Worm (Caenorhabditis elegans) whole organism, young adult: ENCODE results near the gene C28H8.7.

Experiments used
- B0261.1 ChIP-seq: sonication (generic microtip); optimal IDR thresholded peaks from 2 replicates; lab custom pipeline; 2016; ENCODE audit warnings: mild to moderate bottlenecking, missing genetic modification characterization, moderate library complexity, missing compliant biosample characterization
- F10E7.11 ChIP-seq: sonication (generic microtip); optimal IDR thresholded peaks from 2 replicates; lab custom pipeline; 2017; ENCODE audit warnings: mild to moderate bottlenecking, missing genetic modification characterization, moderate library complexity, missing compliant biosample characterization
- F22D6.2 ChIP-seq: sonication (generic microtip); optimal IDR thresholded peaks from 2 replicates; lab custom pipeline; 2016; ENCODE audit warnings: mild to moderate bottlenecking, missing genetic modification characterization, missing compliant biosample characterization
- F23B12.7 ChIP-seq: sonication (generic microtip); optimal IDR thresholded peaks from 2 replicates; lab custom pipeline; 2017; ENCODE audit warnings: missing genetic modification characterization, mild to moderate bottlenecking, missing compliant biosample characterization, antibody characterized with exemption, moderate library complexity; ENCODE audit not compliant: insufficient read depth
- F49E8.2 ChIP-seq: sonication (generic microtip); optimal IDR thresholded peaks from 3 replicates; lab custom pipeline; 2017; ENCODE audit warnings: missing genetic modification characterization, mild to moderate bottlenecking, missing compliant biosample characterization, antibody characterized with exemption, moderate library complexity; ENCODE audit not compliant: insufficient read depth
- F52B5.7 ChIP-seq: sonication (generic microtip); optimal IDR thresholded peaks from 2 replicates; lab custom pipeline; 2016; ENCODE audit warnings: mild to moderate bottlenecking, missing genetic modification characterization, missing compliant biosample characterization
- F55B11.4 ChIP-seq: sonication (generic microtip); optimal IDR thresholded peaks from 2 replicates; lab custom pipeline; 2016; ENCODE audit warnings: missing compliant biosample characterization, missing genetic modification characterization, borderline replicate concordance; ENCODE audit not compliant: insufficient read depth
- F57A8.1 ChIP-seq: fragments of 200-800 bp; sonication (Bioruptor generic); optimal IDR thresholded peaks from 2 replicates; lab custom pipeline; 2018; ENCODE audit warnings: mild to moderate bottlenecking, missing genetic modification characterization, moderate library complexity, missing compliant biosample characterization
- F57C9.4 ChIP-seq: sonication (generic microtip); optimal IDR thresholded peaks from 2 replicates; lab custom pipeline; 2017; ENCODE audit warnings: mild to moderate bottlenecking, missing genetic modification characterization, missing compliant biosample characterization
- akir-1 ChIP-seq: fragments of 200-800 bp; sonication (Bioruptor generic); optimal IDR thresholded peaks from 2 replicates; lab custom pipeline; 2018; ENCODE audit warnings: mild to moderate bottlenecking, missing genetic modification characterization, moderate library complexity, missing compliant biosample characterization
- ama-1 ChIP-seq, 3 experiments: fragments of 150-350 bp in 1 of 3; sonication (generic microtip) in 2 of 3; optimal IDR thresholded peaks; 2 replicates each; lab custom pipeline; 2014 to 2018; ENCODE audit warnings: missing biosample characterization in 2 of 3, missing genetic modification characterization in 2 of 3, missing genetic modification reagents in 2 of 3
- aptf-3 ChIP-seq: fragments of 200-800 bp; sonication (Bioruptor generic); IDR thresholded peaks from 2 replicates; pipeline ENCODE4 v1.3.6; 2022; ENCODE audit warnings: missing genetic modification characterization, missing compliant biosample characterization
- atf-7 ChIP-seq: sonication (generic microtip); optimal IDR thresholded peaks from 2 replicates; lab custom pipeline; 2017; ENCODE audit warnings: mild to moderate bottlenecking, missing genetic modification characterization, missing compliant biosample characterization
- athp-1 ChIP-seq: sonication (generic microtip); optimal IDR thresholded peaks from 2 replicates; lab custom pipeline; 2017; ENCODE audit warnings: mild to moderate bottlenecking, missing genetic modification characterization, missing compliant biosample characterization
- attf-5 ChIP-seq: fragments of 200-800 bp; sonication (Bioruptor generic); optimal IDR thresholded peaks from 2 replicates; lab custom pipeline; 2018; ENCODE audit warnings: mild to moderate bottlenecking, missing genetic modification characterization, missing compliant biosample characterization
- ceh-100 ChIP-seq: fragments of 200-800 bp; sonication (Bioruptor generic); IDR thresholded peaks from 2 replicates; pipeline ENCODE4 v1.3.6; 2022; ENCODE audit warnings: missing genetic modification reagents, missing genetic modification characterization, missing compliant biosample characterization
- ceh-79 ChIP-seq: sonication (generic microtip); optimal IDR thresholded peaks from 2 replicates; lab custom pipeline; 2017; ENCODE audit warnings: mild to moderate bottlenecking, missing genetic modification characterization, missing compliant biosample characterization
- die-1 ChIP-seq: sonication (generic microtip); optimal IDR thresholded peaks from 2 replicates; lab custom pipeline; 2016; ENCODE audit warnings: missing genotype, mild to moderate bottlenecking, missing genetic modification characterization, missing compliant biosample characterization
- dpff-1 ChIP-seq: sonication (generic microtip); optimal IDR thresholded peaks from 2 replicates; lab custom pipeline; 2017; ENCODE audit warnings: mild to moderate bottlenecking, missing genetic modification characterization, missing compliant biosample characterization
- dpl-1 ChIP-seq: fragments of 150-350 bp; optimal IDR thresholded peaks from 2 replicates; lab custom pipeline; 2014; ENCODE audit warnings: missing biosample characterization, missing genetic modification reagents, missing genetic modification characterization
- efl-1 ChIP-seq: fragments of 150-350 bp; optimal IDR thresholded peaks from 2 replicates; lab custom pipeline; 2014; ENCODE audit warnings: missing biosample characterization, missing genetic modification reagents, missing genetic modification characterization
- egrh-3 ChIP-seq: fragments of 200-800 bp; sonication (Bioruptor generic); IDR thresholded peaks from 2 replicates; pipeline ENCODE4 v1.3.6; 2022; ENCODE audit warnings: missing genetic modification reagents, missing genetic modification characterization, missing compliant biosample characterization
- ets-4 ChIP-seq: fragments of 200-800 bp; sonication (Bioruptor generic); optimal IDR thresholded peaks from 2 replicates; lab custom pipeline; 2018; ENCODE audit warnings: mild to moderate bottlenecking, missing genetic modification characterization, missing compliant biosample characterization
- hmg-20 ChIP-seq: fragments of 200-800 bp; sonication (Bioruptor generic); IDR thresholded peaks from 2 replicates; pipeline ENCODE4 v1.3.6; 2022; ENCODE audit warnings: missing genetic modification reagents, missing genetic modification characterization, missing compliant biosample characterization
- hrde-1 ChIP-seq: sonication (generic microtip); optimal IDR thresholded peaks from 2 replicates; lab custom pipeline; 2016; ENCODE audit warnings: missing genetic modification characterization, mild to moderate bottlenecking, missing compliant biosample characterization, moderate library complexity, missing genotype, missing genetic modification reagents, borderline replicate concordance
- lag-1 ChIP-seq: fragments of 200-800 bp; sonication (Bioruptor generic); IDR thresholded peaks from 2 replicates; pipeline ENCODE4 v1.3.6; 2022; ENCODE audit warnings: missing genetic modification reagents, missing genetic modification characterization, missing compliant biosample characterization
- madf-10 ChIP-seq: sonication (generic microtip); optimal IDR thresholded peaks from 2 replicates; lab custom pipeline; 2016; ENCODE audit warnings: mild to moderate bottlenecking, missing genetic modification characterization, missing compliant biosample characterization
- madf-3 ChIP-seq: fragments of 200-800 bp; sonication (Bioruptor generic); IDR thresholded peaks from 2 replicates; pipeline ENCODE4 v1.3.6; 2022; ENCODE audit warnings: missing genetic modification reagents, missing genetic modification characterization, missing compliant biosample characterization
- mcd-1 ChIP-seq: fragments of 200-800 bp; sonication (Bioruptor generic); IDR thresholded peaks from 2 replicates; pipeline ENCODE4 v1.3.6; 2022; ENCODE audit warnings: missing genetic modification reagents, missing genetic modification characterization, missing compliant biosample characterization
- mes-4 ChIP-seq: sonication (generic microtip); optimal IDR thresholded peaks from 2 replicates; lab custom pipeline; 2016; ENCODE audit warnings: missing genotype, missing genetic modification characterization, missing compliant biosample characterization
- nfya-1 ChIP-seq: sonication (generic microtip); optimal IDR thresholded peaks from 2 replicates; lab custom pipeline; 2017; ENCODE audit warnings: antibody characterized with exemption, missing compliant biosample characterization, missing genetic modification characterization, borderline replicate concordance; ENCODE audit not compliant: insufficient read depth
- nhr-179 ChIP-seq: sonication (generic microtip); optimal IDR thresholded peaks from 2 replicates; lab custom pipeline; 2016; ENCODE audit warnings: mild to moderate bottlenecking, missing genetic modification characterization, missing compliant biosample characterization
- nhr-80 ChIP-seq: sonication (generic microtip); optimal IDR thresholded peaks from 2 replicates; lab custom pipeline; 2016; ENCODE audit warnings: missing genetic modification characterization, missing compliant biosample characterization
- rpc-1 ChIP-seq, 2 experiments: fragments of 150-350 bp in 1 of 2; sonication (generic microtip) in 1 of 2; optimal IDR thresholded peaks; 2 replicates each; lab custom pipeline; 2014 to 2018; ENCODE audit warnings: missing biosample characterization in 1 of 2, missing genetic modification characterization in 1 of 2, missing genetic modification reagents in 1 of 2, missing genotype in 1 of 2
- snpc-1.3 ChIP-seq: sonication (generic microtip); optimal IDR thresholded peaks from 2 replicates; lab custom pipeline; 2017; ENCODE audit warnings: missing genetic modification characterization, mild to moderate bottlenecking, missing compliant biosample characterization, antibody characterized with exemption, moderate library complexity, missing genotype, missing genetic modification reagents; ENCODE audit not compliant: insufficient read depth
- sptf-2 ChIP-seq: fragments of 200-800 bp; sonication (Bioruptor generic); optimal IDR thresholded peaks from 2 replicates; lab custom pipeline; 2018; ENCODE audit warnings: mild to moderate bottlenecking, missing genetic modification characterization, missing compliant biosample characterization
- tlf-1 ChIP-seq: fragments of 200-800 bp; sonication (Bioruptor generic); optimal IDR thresholded peaks from 2 replicates; lab custom pipeline; 2018; ENCODE audit warnings: mild to moderate bottlenecking, missing genetic modification characterization, missing compliant biosample characterization
- zfh-2 ChIP-seq: fragments of 200-800 bp; sonication (Bioruptor generic); conservative IDR thresholded peaks from 2 replicates; pipeline ENCODE4 v1.3.6; 2022; ENCODE audit warnings: missing genetic modification reagents, missing genetic modification characterization, missing compliant biosample characterization
- ztf-22 ChIP-seq: fragments of 200-800 bp; sonication (Bioruptor generic); optimal IDR thresholded peaks from 2 replicates; lab custom pipeline; 2018; ENCODE audit warnings: mild to moderate bottlenecking, missing genetic modification characterization, moderate library complexity, missing compliant biosample characterization
- ztf-25 ChIP-seq: fragments of 200-800 bp; sonication (Bioruptor generic); IDR thresholded peaks from 2 replicates; pipeline ENCODE4 v1.3.6; 2022; ENCODE audit warnings: missing genetic modification reagents, missing genetic modification characterization, missing compliant biosample characterization
- ztf-3 ChIP-seq: fragments of 200-800 bp; sonication (Bioruptor generic); optimal IDR thresholded peaks from 2 replicates; lab custom pipeline; 2018; ENCODE audit warnings: mild to moderate bottlenecking, missing genetic modification characterization, missing compliant biosample characterization
- ztf-6 ChIP-seq: fragments of 200-800 bp; sonication (Bioruptor generic); IDR thresholded peaks from 2 replicates; pipeline ENCODE4 v1.3.6; 2022; ENCODE audit warnings: missing genetic modification reagents, missing genetic modification characterization, missing compliant biosample characterization

C28H8.7 gene

ce11 chrIII:5871760-5872159, 15.0 kb downstream of the C28H8.7 start, which contains the start of the genes F01F1.11 and F01F1.3 (continued):
- TF ChIP-seq ztf-22 (GFP tag; lab: Kevin White, UChicago) (no peak), rpc-1 (optimal IDR thresholded peaks at IDR 0.05; lab: Kevin White, UChicago) (no peak), rpc-1 (tag; optimal IDR thresholded peaks at IDR 0.05; lab: Kevin White, UChicago) (no peak), dpff-1 (tag; lab: Kevin White, UChicago) (no peak), F52B5.7 (tag; lab: Kevin White, UChicago) (no peak), F55B11.4 (tag; lab: Kevin White, UChicago) (no peak), ama-1 (optimal IDR thresholded peaks at IDR 0.05; lab: Kevin White, UChicago) (no peak), ama-1 (GFP tag; optimal IDR thresholded peaks at IDR 0.05; lab: Kevin White, UChicago) (no peak), ztf-6 (GFP tag; lab: Robert Waterston, UW) (no peak), F57C9.4 (no peak), zfh-2 (no peak), B0261.1 (no peak), F22D6.2 (tag; lab: Kevin White, UChicago) (peak; percentile 39), ztf-25 (GFP tag; lab: Robert Waterston, UW) (no peak), athp-1 (tag; lab: Kevin White, UChicago) (peak; percentile 6), ztf-3 (GFP tag; lab: Kevin White, UChicago) (no peak), sptf-2 (GFP tag; lab: Kevin White, UChicago) (no peak), madf-3 (GFP tag; lab: Robert Waterston, UW) (no peak), die-1 (tag; lab: Kevin White, UChicago) (no peak), F49E8.2 (tag; lab: Kevin White, UChicago) (peak; percentile 42), nfya-1 (tag; lab: Kevin White, UChicago) (no peak), nhr-179 (no peak), ets-4 (GFP tag; lab: Kevin White, UChicago) (no peak), snpc-1.3 (tag; lab: Kevin White, UChicago) (peak; percentile 28), dpl-1 (GFP tag; lab: Kevin White, UChicago) (peak; percentile 81), attf-5 (GFP tag; lab: Kevin White, UChicago) (peak; percentile 5), hmg-20 (no peak), atf-7 (tag; lab: Kevin White, UChicago) (no peak), nhr-80 (tag; lab: Kevin White, UChicago) (no peak), egrh-3 (GFP tag; lab: Robert Waterston, UW) (no peak), ceh-79 (no peak), hrde-1 (tag; lab: Kevin White, UChicago) (no peak)

ce11 chrIII:5869429-5869828, 17.4 kb downstream of the C28H8.7 start, which contains the start of gene F01F1.15:
F01F1.15 (minus strand) TSS chrIII:5869529.
- TF ChIP-seq mes-4 (tag; lab: Kevin White, UChicago) = no peak
- TF ChIP-seq efl-1 (GFP tag; lab: Kevin White, UChicago) = no peak
- TF ChIP-seq madf-10 (tag; lab: Kevin White, UChicago) = no peak
- no peak for TF ChIP-seq mcd-1 (GFP tag; lab: Robert Waterston, UW)
- no peak for TF ChIP-seq ceh-100 (GFP tag; lab: Robert Waterston, UW)
- TF ChIP-seq F10E7.11 = no peak
- TF ChIP-seq athp-1 (tag; lab: Kevin White, UChicago) = no peak
- no peak for TF ChIP-seq F57A8.1
- no peak for TF ChIP-seq tlf-1 (GFP tag; lab: Kevin White, UChicago)
- no peak for TF ChIP-seq nfya-1 (tag; lab: Kevin White, UChicago)
- TF ChIP-seq F23B12.7 (tag; lab: Kevin White, UChicago) = no peak
- no peak for TF ChIP-seq aptf-3 (GFP tag; lab: Robert Waterston, UW)
- TF ChIP-seq lag-1 (GFP tag; lab: Robert Waterston, UW) = no peak
- no peak for TF ChIP-seq akir-1 (GFP tag; lab: Kevin White, UChicago)
- TF ChIP-seq, all 124 proteins: peak for 0
